Worm (Caenorhabditis elegans) whole organism, mixed stage, embryonic: ENCODE data around the gene C03A7.13.

ENCODE experiments used
- elt-1 ChIP-seq: sonication (generic microtip); optimal IDR thresholded peaks from 2 replicates; lab custom pipeline; 2017; ENCODE audit warnings: missing genetic modification characterization, mild to moderate bottlenecking, missing compliant biosample characterization, antibody characterized with exemption, moderate library complexity, borderline replicate concordance; ENCODE audit not compliant: insufficient read depth
- flh-1 ChIP-seq: fragments of 200-800 bp; sonication (Bioruptor generic); optimal IDR thresholded peaks from 2 replicates; lab custom pipeline; 2018; ENCODE audit warnings: mild to moderate bottlenecking, missing genetic modification characterization, moderate library complexity, missing compliant biosample characterization
- hlh-1 ChIP-seq: fragments of 150-350 bp; optimal IDR thresholded peaks from 2 replicates; lab custom pipeline; 2014; ENCODE audit warnings: missing biosample characterization, missing genetic modification reagents, missing genetic modification characterization
- nhr-237 ChIP-seq: fragments of 150-350 bp; optimal IDR thresholded peaks from 2 replicates; lab custom pipeline; 2014; ENCODE audit warnings: missing biosample characterization, missing genetic modification characterization
- nhr-76 ChIP-seq: sonication (generic microtip); optimal IDR thresholded peaks from 2 replicates; lab custom pipeline; 2017; ENCODE audit warnings: missing biosample characterization, missing genetic modification characterization
- zip-8 ChIP-seq: fragments of 150-350 bp; optimal IDR thresholded peaks from 2 replicates; lab custom pipeline; 2014; ENCODE audit warnings: missing biosample characterization, missing genetic modification characterization
- ztf-11 ChIP-seq: fragments of 150-350 bp; optimal IDR thresholded peaks from 2 replicates; lab custom pipeline; 2014; ENCODE audit warnings: missing biosample characterization, missing genetic modification characterization

- TF ChIP-seq nhr-76 (tag; lab: Kevin White, UChicago) = no peak
- no peak for TF ChIP-seq nhr-237
- TF ChIP-seq ztf-11 (tag; lab: Kevin White, UChicago) = no peak
- no peak for TF ChIP-seq hlh-1 (tag; lab: Kevin White, UChicago)
- TF ChIP-seq zip-8 (tag; lab: Kevin White, UChicago) = no peak
- no peak for TF ChIP-seq flh-1 (GFP tag; lab: Kevin White, UChicago)
- no peak for TF ChIP-seq elt-1 (tag; lab: Kevin White, UChicago)
Observed at ce11 chrV:5137919-5138318, 54.4 kb downstream of the C03A7.13 start, which contains the start of gene F14F9.3.
